Worm (Caenorhabditis elegans): ENCODE results near the gene Y51A2B.5.

ce11 chrV:18368322-18368721 lies 20.8 kb upstream of the Y51A2B.5 start, which contains the start of gene C08E8.6:
- no peak for TF ChIP-seq egl-18 (GFP tag; IDR thresholded peaks at IDR 0.05)
- no peak for TF ChIP-seq C06A6.2 (GFP tag; conservative IDR thresholded peaks at IDR 0.05)
- TF ChIP-seq unc-130 (GFP tag; optimal IDR thresholded peaks at IDR 0.05): no peak
- no peak for TF ChIP-seq K11D2.4 (GFP tag; IDR thresholded peaks at IDR 0.05)
- no peak for TF ChIP-seq madf-8 (GFP tag; conservative IDR thresholded peaks at IDR 0.05)
- no peak for TF ChIP-seq F22D6.2 (tag; optimal IDR thresholded peaks at IDR 0.05)
- no peak for TF ChIP-seq F37B4.10 (GFP tag; IDR thresholded peaks at IDR 0.05)
